3 fruit fly cellular contexts compared by ENCODE assay signal in the genomic region with DNA sequence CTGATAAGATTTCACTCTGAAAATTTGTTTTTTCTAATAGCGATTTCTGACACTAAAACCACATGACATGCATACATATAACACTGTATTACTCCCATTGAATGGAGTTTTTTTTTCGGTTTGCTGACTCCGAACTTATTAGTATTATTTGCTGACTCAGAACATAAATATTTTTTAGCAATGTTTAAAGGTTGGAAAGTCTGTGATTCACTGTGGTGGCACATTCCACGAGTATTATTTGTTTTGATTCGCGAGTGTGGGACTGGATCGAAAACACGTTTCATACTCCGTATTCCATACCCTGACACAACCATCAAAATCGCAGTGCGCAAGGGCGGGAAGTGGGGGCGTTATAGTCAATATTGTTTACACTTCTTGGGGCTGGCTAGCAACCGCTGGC.
TF ChIP-seq lines count a peak whose summit lies in the region.

No protein-coding gene starts in this region.

- TF ChIP-seq CTCF in whole organism, embryonic (GFP tag; optimal IDR thresholded peaks at IDR 0.05; lab: Kevin White, UChicago): no peak

TF ChIP-seq in whole organism, adult, 20 proteins besides CTCF, POLR2A, EP300 and RAD21:
- TF ChIP-seq tj (GFP tag; optimal IDR thresholded peaks at IDR 0.05; lab: Kevin White, UChicago) (peak; percentile 96), cnc (optimal IDR thresholded peaks at IDR 0.05; lab: Kevin White, UChicago) (no peak), kay (GFP tag; lab: Kevin White, UChicago; ENCODE audit: borderline replicate concordance) (peak; percentile 90)

TF ChIP-seq in whole organism, embryonic, 481 proteins besides CTCF, POLR2A, EP300 and RAD21 (continues in another document):
- TF ChIP-seq CG12104 (GFP tag; optimal IDR thresholded peaks at IDR 0.05; lab: Kevin White, UChicago): no peak
- TF ChIP-seq bcd (GFP tag; optimal IDR thresholded peaks at IDR 0.05; lab: Kevin White, UChicago): no peak
- TF ChIP-seq CG10979 (tag; optimal IDR thresholded peaks at IDR 0.05; lab: Kevin White, UChicago): no peak
- TF ChIP-seq cwo (GFP tag; optimal IDR thresholded peaks at IDR 0.05; lab: Kevin White, UChicago): no peak
- TF ChIP-seq lola (GFP tag; optimal IDR thresholded peaks at IDR 0.05; lab: Kevin White, UChicago): no peak
- no peak for TF ChIP-seq nerfin-2 (GFP tag; IDR thresholded peaks at IDR 0.05; lab: Robert Waterston, UW; ENCODE audit: partially characterized antibody)
- no peak for TF ChIP-seq CG15073 (GFP tag; optimal IDR thresholded peaks at IDR 0.05; lab: Kevin White, UChicago)
- TF ChIP-seq Taf1 (GFP tag; IDR thresholded peaks at IDR 0.05; lab: Robert Waterston, UW): 0 out of 2 replicates have a peak, but pooled peaks have one; percentile 6
- TF ChIP-seq ATbp (GFP tag; optimal IDR thresholded peaks at IDR 0.05; lab: Kevin White, UChicago): no peak
- no peak for TF ChIP-seq danr (GFP tag; IDR thresholded peaks at IDR 0.05; lab: Robert Waterston, UW)
- no peak for TF ChIP-seq Myb (GFP tag; optimal IDR thresholded peaks at IDR 0.05; lab: Kevin White, UChicago)
- no peak for TF ChIP-seq CG18011 (GFP tag; optimal IDR thresholded peaks at IDR 0.05; lab: Kevin White, UChicago)
- no peak for TF ChIP-seq CG11504 (tag; optimal IDR thresholded peaks at IDR 0.05; lab: Kevin White, UChicago)
- no peak for TF ChIP-seq bowl (GFP tag; IDR thresholded peaks at IDR 0.05; lab: Robert Waterston, UW)
- TF ChIP-seq chm (GFP tag; IDR thresholded peaks at IDR 0.05; lab: Robert Waterston, UW): no peak
- TF ChIP-seq Hey (tag; optimal IDR thresholded peaks at IDR 0.05; lab: Kevin White, UChicago): no peak
- TF ChIP-seq CG4360 (GFP tag; IDR thresholded peaks at IDR 0.05; lab: Robert Waterston, UW): no peak
- no peak for TF ChIP-seq CG31224 (GFP tag; IDR thresholded peaks at IDR 0.05; lab: Robert Waterston, UW)
- no peak for TF ChIP-seq ssp (GFP tag; IDR thresholded peaks at IDR 0.05; lab: Robert Waterston, UW)
- TF ChIP-seq jumu (GFP tag; optimal IDR thresholded peaks at IDR 0.05; lab: Kevin White, UChicago): no peak
- peak; percentile 30; the same call in 1 of the 2 replicates for TF ChIP-seq onecut (GFP tag; IDR thresholded peaks at IDR 0.05; lab: Robert Waterston, UW)
- TF ChIP-seq Ptx1 (GFP tag; IDR thresholded peaks at IDR 0.05; lab: Robert Waterston, UW): no peak
- TF ChIP-seq CG1602 (GFP tag; optimal IDR thresholded peaks at IDR 0.05; lab: Kevin White, UChicago): no peak
- TF ChIP-seq CG14441 (GFP tag; IDR thresholded peaks at IDR 0.05; lab: Robert Waterston, UW): no peak
- no peak for TF ChIP-seq CG7556 (GFP tag; optimal IDR thresholded peaks at IDR 0.05; lab: Kevin White, UChicago)
- TF ChIP-seq maf-S (GFP tag; optimal IDR thresholded peaks at IDR 0.05; lab: Kevin White, UChicago): no peak
- TF ChIP-seq Dfd (GFP tag; optimal IDR thresholded peaks at IDR 0.05; lab: Kevin White, UChicago): no peak
- no peak for TF ChIP-seq CG10274 (GFP tag; optimal IDR thresholded peaks at IDR 0.05; lab: Kevin White, UChicago)
- no peak for TF ChIP-seq CG11398 (GFP tag; optimal IDR thresholded peaks at IDR 0.05; lab: Kevin White, UChicago)
- TF ChIP-seq CG10366 (GFP tag; IDR thresholded peaks at IDR 0.05; lab: Robert Waterston, UW): no peak
- TF ChIP-seq ewg (GFP tag; optimal IDR thresholded peaks at IDR 0.05; lab: Kevin White, UChicago): peak; percentile 30
- no peak for TF ChIP-seq D19B (GFP tag; optimal IDR thresholded peaks at IDR 0.05; lab: Kevin White, UChicago)
- no peak for TF ChIP-seq ato (GFP tag; IDR thresholded peaks at IDR 0.05; lab: Robert Waterston, UW; ENCODE audit: partially characterized antibody)
- no peak for TF ChIP-seq Ets97D (GFP tag; optimal IDR thresholded peaks at IDR 0.05; lab: Kevin White, UChicago)
- 0 out of 2 replicates have a peak, but pooled peaks have one; percentile 33 for TF ChIP-seq Rfx (GFP tag; IDR thresholded peaks at IDR 0.05; lab: Robert Waterston, UW)
- TF ChIP-seq Chrac-16 (GFP tag; optimal IDR thresholded peaks at IDR 0.05; lab: Kevin White, UChicago): no peak
- no peak for TF ChIP-seq Sox102F (GFP tag; optimal IDR thresholded peaks at IDR 0.05; lab: Kevin White, UChicago)
- TF ChIP-seq Fer2 (tag; optimal IDR thresholded peaks at IDR 0.05; lab: Kevin White, UChicago): no peak
- TF ChIP-seq sqz (GFP tag; optimal IDR thresholded peaks at IDR 0.05; lab: Kevin White, UChicago): no peak
- no peak for TF ChIP-seq CG6689 (GFP tag; IDR thresholded peaks at IDR 0.05; lab: Robert Waterston, UW)
- peak; percentile 82 for TF ChIP-seq sd (tag; optimal IDR thresholded peaks at IDR 0.05; lab: Kevin White, UChicago)
- no peak for TF ChIP-seq CG1832 (GFP tag; optimal IDR thresholded peaks at IDR 0.05; lab: Kevin White, UChicago)
- no peak for TF ChIP-seq CG42726 (GFP tag; IDR thresholded peaks at IDR 0.05; lab: Robert Waterston, UW; ENCODE audit: partially characterized antibody)

TF ChIP-seq in whole organism, prepupa, 60 proteins besides CTCF, POLR2A, EP300 and RAD21:
- TF ChIP-seq svp (GFP tag; lab: Kevin White, UChicago): peak; percentile 27
- no peak for TF ChIP-seq CG34406 (GFP tag; optimal IDR thresholded peaks at IDR 0.05; lab: Kevin White, UChicago)
- peak; percentile 35 for TF ChIP-seq fkh (GFP tag; optimal IDR thresholded peaks at IDR 0.05; lab: Kevin White, UChicago)
- no peak for TF ChIP-seq Blimp-1 (GFP tag; optimal IDR thresholded peaks at IDR 0.05; lab: Kevin White, UChicago)
- TF ChIP-seq Hr4 (GFP tag; optimal IDR thresholded peaks at IDR 0.05; lab: Kevin White, UChicago): no peak
- TF ChIP-seq Ets96B (tag; optimal IDR thresholded peaks at IDR 0.05; lab: Kevin White, UChicago): no peak
- TF ChIP-seq CG8632 (GFP tag; optimal IDR thresholded peaks at IDR 0.05; lab: Kevin White, UChicago): no peak
- no peak for TF ChIP-seq achi (GFP tag; optimal IDR thresholded peaks at IDR 0.05; lab: Kevin White, UChicago)
